Worm (Caenorhabditis elegans) whole organism, mixed stage, embryonic: ENCODE results near the gene C45B11.8.

Experiments
- nhr-76 ChIP-seq: sonication (generic microtip); optimal IDR thresholded peaks from 2 replicates; lab custom pipeline; 2017; ENCODE audit warnings: missing biosample characterization, missing genetic modification characterization
- unc-62 ChIP-seq: fragments of 150-350 bp; optimal IDR thresholded peaks from 2 replicates; lab custom pipeline; 2014; ENCODE audit warnings: missing biosample characterization, missing genetic modification reagents, missing genetic modification characterization

DNA sequence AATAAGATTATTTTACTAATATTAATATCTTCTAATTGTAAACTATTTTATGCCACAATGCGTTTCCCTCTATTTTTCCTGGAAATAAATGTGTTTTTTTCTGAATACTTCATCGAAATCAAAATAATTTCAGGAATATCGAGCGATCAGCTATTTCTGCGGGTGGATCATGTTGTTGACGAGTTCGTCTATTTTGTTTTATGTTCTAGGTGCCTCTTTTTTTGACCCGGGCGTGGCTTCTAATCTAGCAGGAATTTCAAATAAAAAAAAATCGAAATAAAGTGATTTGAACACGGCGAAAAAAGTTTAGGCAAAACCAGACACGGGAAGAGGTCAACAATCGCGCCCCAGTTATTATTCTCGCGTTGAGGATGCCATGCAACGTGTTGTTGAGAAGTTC, 11.3 kb downstream of the C45B11.8 start, which contains the start of gene T04C12.33:
- TF ChIP-seq nhr-76 (tag; lab: Kevin White, UChicago), result no peak
- no peak for TF ChIP-seq unc-62 (GFP tag; lab: Kevin White, UChicago)
